Worm (Caenorhabditis elegans) whole organism, L2 larva: Measurements from ENCODE around the gene F35B12.9.

Experiments
- C34F6.9 ChIP-seq: fragments of 150-350 bp; optimal IDR thresholded peaks from 2 replicates; lab custom pipeline; 2014; ENCODE audit warnings: missing biosample characterization, missing genetic modification characterization
- F13H6.1 ChIP-seq: sonication (generic microtip); optimal IDR thresholded peaks from 2 replicates; lab custom pipeline; 2016; ENCODE audit warnings: missing genetic modification characterization, missing compliant biosample characterization
- R02D3.7 ChIP-seq: fragments of 150-350 bp; optimal IDR thresholded peaks from 2 replicates; lab custom pipeline; 2014; ENCODE audit warnings: missing biosample characterization, missing genetic modification characterization
- Y55F3AM.14 ChIP-seq: fragments of 200-800 bp; sonication (Bioruptor generic); optimal IDR thresholded peaks from 2 replicates; lab custom pipeline; 2018; ENCODE audit warnings: mild to moderate bottlenecking, missing genetic modification characterization, missing compliant biosample characterization
- ZK546.5 ChIP-seq: sonication (generic microtip); optimal IDR thresholded peaks from 2 replicates; lab custom pipeline; 2017; ENCODE audit warnings: missing biosample characterization, missing genetic modification characterization
- alr-1 ChIP-seq: fragments of 150-350 bp; optimal IDR thresholded peaks from 2 replicates; lab custom pipeline; 2014; ENCODE audit warnings: missing biosample characterization, missing genetic modification characterization
- aly-2 ChIP-seq: fragments of 150-350 bp; optimal IDR thresholded peaks from 2 replicates; lab custom pipeline; 2014; ENCODE audit warnings: missing biosample characterization, missing genetic modification characterization
- blmp-1 ChIP-seq: sonication (generic microtip); optimal IDR thresholded peaks from 2 replicates; lab custom pipeline; 2017; ENCODE audit warnings: missing genetic modification characterization, mild to moderate bottlenecking, missing compliant biosample characterization, antibody characterized with exemption, moderate library complexity; ENCODE audit not compliant: insufficient read depth
- ceh-82 ChIP-seq: fragments of 150-350 bp; optimal IDR thresholded peaks from 2 replicates; lab custom pipeline; 2014; ENCODE audit warnings: missing biosample characterization, missing genetic modification characterization
- crh-2 ChIP-seq: sonication (generic microtip); optimal IDR thresholded peaks from 2 replicates; lab custom pipeline; 2017; ENCODE audit warnings: missing biosample characterization, missing genetic modification characterization
- dmd-4 ChIP-seq: sonication (generic microtip); optimal IDR thresholded peaks from 2 replicates; lab custom pipeline; 2017; ENCODE audit warnings: missing biosample characterization, missing genetic modification characterization
- egl-27 ChIP-seq: sonication (generic microtip); optimal IDR thresholded peaks from 3 replicates; lab custom pipeline; 2017; ENCODE audit warnings: missing biosample characterization, missing genetic modification reagents, missing genetic modification characterization
- elt-1 ChIP-seq: fragments of 150-350 bp; optimal IDR thresholded peaks from 2 replicates; lab custom pipeline; 2014; ENCODE audit warnings: missing biosample characterization, missing genetic modification characterization
- elt-3 ChIP-seq: sonication (generic microtip); optimal IDR thresholded peaks from 2 replicates; lab custom pipeline; 2017; ENCODE audit warnings: missing biosample characterization, missing genetic modification characterization
- fos-1 ChIP-seq: fragments of 150-350 bp; optimal IDR thresholded peaks from 2 replicates; lab custom pipeline; 2014; ENCODE audit warnings: missing biosample characterization, missing genetic modification characterization
- gmeb-1 ChIP-seq: fragments of 150-350 bp; optimal IDR thresholded peaks from 2 replicates; lab custom pipeline; 2014; ENCODE audit warnings: missing biosample characterization, missing genetic modification characterization
- lin-11 ChIP-seq: fragments of 150-350 bp; sonication (generic microtip); optimal IDR thresholded peaks from 2 replicates; lab custom pipeline; 2014; ENCODE audit warnings: missing biosample characterization, missing genetic modification characterization, inconsistent platforms, mixed read lengths
- lin-13 ChIP-seq: fragments of 150-350 bp; optimal IDR thresholded peaks from 2 replicates; lab custom pipeline; 2014; ENCODE audit warnings: missing biosample characterization, missing genetic modification reagents, missing genetic modification characterization
- lin-39 ChIP-seq: fragments of 150-350 bp; optimal IDR thresholded peaks from 2 replicates; lab custom pipeline; 2014; ENCODE audit warnings: missing biosample characterization, missing genetic modification reagents, missing genetic modification characterization
- lsy-2 ChIP-seq, 2 experiments: fragments of 150-350 bp in 1 of 2; sonication (generic microtip) in 1 of 2; optimal IDR thresholded peaks; 2 replicates each; lab custom pipeline; 2014 to 2017; ENCODE audit warnings: missing biosample characterization in 2 of 2, missing genetic modification characterization in 2 of 2
- mab-5 ChIP-seq: fragments of 150-350 bp; optimal IDR thresholded peaks from 2 replicates; lab custom pipeline; 2014; ENCODE audit warnings: missing biosample characterization, missing genetic modification characterization
- mbf-1 ChIP-seq: sonication (generic microtip); optimal IDR thresholded peaks from 2 replicates; lab custom pipeline; 2017; ENCODE audit warnings: missing biosample characterization, missing genetic modification characterization
- mdl-1 ChIP-seq, 2 experiments: fragments of 150-350 bp in 1 of 2; sonication (generic microtip) in 1 of 2; optimal IDR thresholded peaks; 2 replicates each; lab custom pipeline; 2017; ENCODE audit warnings: missing biosample characterization in 2 of 2, missing genetic modification characterization in 2 of 2
- nhr-10 ChIP-seq: sonication (generic microtip); optimal IDR thresholded peaks from 2 replicates; lab custom pipeline; 2017; ENCODE audit warnings: missing biosample characterization, missing genetic modification characterization
- nhr-11 ChIP-seq: fragments of 150-350 bp; optimal IDR thresholded peaks from 2 replicates; lab custom pipeline; 2014; ENCODE audit warnings: missing biosample characterization, missing genetic modification characterization
- nhr-12 ChIP-seq: fragments of 150-350 bp; optimal IDR thresholded peaks from 2 replicates; lab custom pipeline; 2014; ENCODE audit warnings: missing biosample characterization, missing genetic modification characterization
- nhr-129 ChIP-seq: fragments of 150-350 bp; optimal IDR thresholded peaks from 2 replicates; lab custom pipeline; 2014; ENCODE audit warnings: missing biosample characterization, missing genetic modification characterization
- nhr-23 ChIP-seq: fragments of 150-350 bp; optimal IDR thresholded peaks from 2 replicates; lab custom pipeline; 2014; ENCODE audit warnings: missing biosample characterization, missing genetic modification reagents, missing genetic modification characterization
- nhr-237 ChIP-seq: fragments of 150-350 bp; optimal IDR thresholded peaks from 2 replicates; lab custom pipeline; 2014; ENCODE audit warnings: missing biosample characterization, missing genetic modification characterization
- nhr-6 ChIP-seq: fragments of 150-350 bp; optimal IDR thresholded peaks from 2 replicates; lab custom pipeline; 2014; ENCODE audit warnings: missing biosample characterization, missing genetic modification characterization
- nhr-77 ChIP-seq: fragments of 150-350 bp; optimal IDR thresholded peaks from 2 replicates; lab custom pipeline; 2014; ENCODE audit warnings: missing biosample characterization, missing genetic modification characterization
- peb-1 ChIP-seq: fragments of 150-350 bp; optimal IDR thresholded peaks from 2 replicates; lab custom pipeline; 2014; ENCODE audit warnings: missing biosample characterization, missing genetic modification characterization
- sem-4 ChIP-seq: fragments of 150-350 bp; optimal IDR thresholded peaks from 2 replicates; lab custom pipeline; 2014; ENCODE audit warnings: missing biosample characterization, missing genetic modification reagents, missing genetic modification characterization
- skn-1 ChIP-seq: sonication (generic microtip); optimal IDR thresholded peaks from 2 replicates; lab custom pipeline; 2017; ENCODE audit warnings: missing biosample characterization, missing genetic modification characterization
- sma-9 ChIP-seq, 2 experiments: fragments of 150-350 bp in 1 of 2; sonication (generic microtip) in 1 of 2; optimal IDR thresholded peaks; 2 replicates each; lab custom pipeline; 2014 to 2016; ENCODE audit warnings: missing genetic modification characterization in 2 of 2, mild to moderate bottlenecking in 1 of 2, missing biosample characterization in 1 of 2, missing compliant biosample characterization in 1 of 2, missing genetic modification reagents in 1 of 2, moderate library complexity in 1 of 2
- snpc-4 ChIP-seq: fragments of 150-350 bp; optimal IDR thresholded peaks from 2 replicates; lab custom pipeline; 2014; ENCODE audit warnings: missing biosample characterization, missing genetic modification characterization
- unc-39 ChIP-seq: fragments of 150-350 bp; optimal IDR thresholded peaks from 2 replicates; lab custom pipeline; 2014; ENCODE audit warnings: missing biosample characterization, missing genetic modification characterization
- unc-55 ChIP-seq: fragments of 150-350 bp; sonication (generic microtip); optimal IDR thresholded peaks from 3 replicates; lab custom pipeline; 2014; ENCODE audit warnings: missing biosample characterization, missing genetic modification reagents, missing genetic modification characterization
- unc-62 ChIP-seq: fragments of 150-350 bp; optimal IDR thresholded peaks from 2 replicates; lab custom pipeline; 2014; ENCODE audit warnings: missing biosample characterization, missing genetic modification reagents, missing genetic modification characterization
- zag-1 ChIP-seq: fragments of 150-350 bp; optimal IDR thresholded peaks from 2 replicates; lab custom pipeline; 2014; ENCODE audit warnings: missing biosample characterization, missing genetic modification characterization
- ztf-1 ChIP-seq: fragments of 200-800 bp; sonication (Bioruptor generic); conservative IDR thresholded peaks from 2 replicates; pipeline ENCODE4 v1.3.6; 2022; ENCODE audit warnings: missing genetic modification characterization, missing compliant biosample characterization
- ztf-11 ChIP-seq: sonication (generic microtip); optimal IDR thresholded peaks from 2 replicates; lab custom pipeline; 2017; ENCODE audit warnings: missing biosample characterization, missing genetic modification characterization
- ztf-4 ChIP-seq: fragments of 150-350 bp; optimal IDR thresholded peaks from 2 replicates; lab custom pipeline; 2014; ENCODE audit warnings: missing biosample characterization, missing genetic modification characterization

Gene F35B12.9

ce11 chrV:11631128-11631527, 30.2 kb downstream of the F35B12.9 start:
- TF ChIP-seq ceh-82 (tag; lab: Kevin White, UChicago): no peak
- no peak for TF ChIP-seq unc-39
- no peak for TF ChIP-seq nhr-10 (tag; lab: Kevin White, UChicago)
- no peak for TF ChIP-seq unc-62 (GFP tag; lab: Kevin White, UChicago)
- no peak for TF ChIP-seq egl-27
- no peak for TF ChIP-seq Y55F3AM.14 (GFP tag; lab: Kevin White, UChicago)
- TF ChIP-seq gmeb-1 (tag; lab: Kevin White, UChicago): no peak
- no peak for TF ChIP-seq nhr-12 (tag; lab: Kevin White, UChicago)
- TF ChIP-seq F13H6.1 (tag; lab: Kevin White, UChicago): no peak
- no peak for TF ChIP-seq zag-1 (tag; lab: Kevin White, UChicago)
- no peak for TF ChIP-seq lsy-2 (tag; optimal IDR thresholded peaks at IDR 0.05; lab: Kevin White, UChicago)
- TF ChIP-seq fos-1 (tag; lab: Kevin White, UChicago): no peak
- TF ChIP-seq nhr-23 (tag; lab: Kevin White, UChicago): no peak
- TF ChIP-seq sma-9 (GFP tag; optimal IDR thresholded peaks at IDR 0.05; lab: Kevin White, UChicago): no peak
- no peak for TF ChIP-seq sma-9 (tag; optimal IDR thresholded peaks at IDR 0.05; lab: Kevin White, UChicago)

DNA sequence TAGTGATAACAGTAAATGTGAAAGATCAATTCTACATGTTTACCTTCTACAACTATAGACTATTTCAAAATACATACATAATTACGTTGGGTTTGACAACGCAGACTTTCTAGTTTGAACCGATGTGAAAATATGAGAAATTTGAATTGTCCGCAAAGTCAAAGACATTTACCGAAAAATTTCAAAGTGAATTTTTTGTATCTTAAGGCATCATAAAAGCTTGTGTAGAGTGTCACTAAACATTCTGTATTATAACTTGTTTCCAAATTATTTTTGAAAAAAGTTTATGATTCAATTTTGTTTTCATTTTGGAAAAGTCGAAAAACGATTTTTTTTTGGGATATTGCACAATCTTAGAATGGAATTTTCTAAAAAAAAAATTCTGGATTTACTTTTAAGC, 34.6 kb downstream of the F35B12.9 start:
- TF ChIP-seq R02D3.7 (no peak), lsy-2 (tag; optimal IDR thresholded peaks at IDR 0.05; lab: Kevin White, UChicago) (no peak), elt-1 (no peak), alr-1 (tag; lab: Kevin White, UChicago) (no peak), lin-39 (tag; lab: Kevin White, UChicago) (no peak), nhr-6 (tag; lab: Kevin White, UChicago) (no peak), snpc-4 (no peak), nhr-11 (no peak)

DNA sequence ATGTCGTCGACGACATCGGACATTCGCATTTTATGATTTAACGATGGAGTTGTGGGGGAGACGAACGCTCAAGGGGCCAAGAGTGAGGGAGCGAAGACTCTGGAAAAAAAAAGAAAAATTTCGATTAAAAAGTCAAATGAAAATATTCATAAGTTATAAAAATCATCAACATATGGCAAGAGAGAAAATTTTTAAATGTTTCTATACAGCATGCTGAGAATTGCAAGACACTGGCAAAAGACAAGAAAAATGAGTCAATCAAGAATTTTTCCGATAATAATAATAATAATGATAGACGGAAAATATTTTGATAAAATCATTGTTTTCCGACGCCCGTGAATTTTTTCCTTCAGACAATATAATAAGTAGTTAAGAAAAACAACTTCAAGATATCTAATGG, 36.2 kb downstream of the F35B12.9 start, which contains the start of gene sipa-1:
TSS of gene sipa-1 (minus strand) at position 101 of the 400 bp plus-strand sequence.
- TF ChIP-seq elt-1: no peak
- no peak for TF ChIP-seq lin-39 (tag; lab: Kevin White, UChicago)
- TF ChIP-seq skn-1 (tag; lab: Kevin White, UChicago): no peak
- no peak for TF ChIP-seq dmd-4
- TF ChIP-seq elt-3 (tag; lab: Kevin White, UChicago): no peak
- TF ChIP-seq ZK546.5 (tag; lab: Kevin White, UChicago): no peak
- no peak for TF ChIP-seq nhr-6 (tag; lab: Kevin White, UChicago)
- no peak for TF ChIP-seq aly-2 (tag; lab: Kevin White, UChicago)
- no peak for TF ChIP-seq lin-13
- no peak for TF ChIP-seq ztf-1 (GFP tag; lab: Robert Waterston, UW)
- no peak for TF ChIP-seq nhr-11
- TF ChIP-seq lin-11 (tag; lab: Kevin White, UChicago): no peak
- no peak for TF ChIP-seq mbf-1 (tag; lab: Kevin White, UChicago)

ce11 chrV:11638634-11639117, 37.7 kb downstream of the F35B12.9 start:
- TF ChIP-seq Y55F3AM.14 (GFP tag; lab: Kevin White, UChicago) (peak; percentile 69), ZK546.5 (tag; lab: Kevin White, UChicago) (no peak), nhr-6 (tag; lab: Kevin White, UChicago) (peak; percentile 53), blmp-1 (tag; lab: Kevin White, UChicago) (peak; percentile 58), lsy-2 (tag; optimal IDR thresholded peaks at IDR 0.05; lab: Kevin White, UChicago) (peak; percentile 7 to 54), snpc-4 (peak; percentile 43), egl-27 (peak; percentile 42), aly-2 (tag; lab: Kevin White, UChicago) (no peak), lin-39 (tag; lab: Kevin White, UChicago) (no peak), sem-4 (tag; lab: Kevin White, UChicago) (peak; percentile 46), ztf-4 (tag; lab: Kevin White, UChicago) (peak; percentile 83), elt-1 (no peak), skn-1 (tag; lab: Kevin White, UChicago) (no peak), nhr-237 (tag; lab: Kevin White, UChicago) (no peak), unc-55 (GFP tag; lab: Kevin White, UChicago) (peak; percentile 85), ztf-11 (no peak), mdl-1 (tag; optimal IDR thresholded peaks at IDR 0.05; lab: Kevin White, UChicago) (peak in 1 of 2 experiments; percentile 11), nhr-77 (tag; lab: Kevin White, UChicago) (no peak), nhr-129 (tag; lab: Kevin White, UChicago) (peak; percentile 80), dmd-4 (no peak), C34F6.9 (peak; percentile 69), ceh-82 (tag; lab: Kevin White, UChicago) (no peak), sma-9 (GFP tag; optimal IDR thresholded peaks at IDR 0.05; lab: Kevin White, UChicago) (peak; percentile 43), sma-9 (tag; optimal IDR thresholded peaks at IDR 0.05; lab: Kevin White, UChicago) (no peak), peb-1 (no peak), nhr-12 (tag; lab: Kevin White, UChicago) (no peak), zag-1 (tag; lab: Kevin White, UChicago) (peak; percentile 81), nhr-11 (peak; percentile 42), F13H6.1 (tag; lab: Kevin White, UChicago) (peak; percentile 90), crh-2 (tag; lab: Kevin White, UChicago) (peak; percentile 70), fos-1 (tag; lab: Kevin White, UChicago) (no peak), alr-1 (tag; lab: Kevin White, UChicago) (no peak), mab-5 (tag; lab: Kevin White, UChicago) (peak; percentile 62), gmeb-1 (tag; lab: Kevin White, UChicago) (no peak)
